Fruit fly (Drosophila melanogaster) whole organism, embryonic: ENCODE results near the gene CG14778.

Source experiments
- CG11085 ChIP-seq: fragments of 200-800 bp; sonication (Bioruptor generic); IDR thresholded peaks from 2 replicates; pipeline ENCODE4 v1.3.6; 2022; ENCODE audit warnings: missing biosample characterization, missing genetic modification characterization
- CG11560 ChIP-seq: fragments of 200-800 bp; sonication (Bioruptor generic); IDR thresholded peaks from 3 replicates; pipeline ENCODE4 v1.3.6; 2022; ENCODE audit warnings: missing biosample characterization, missing genetic modification characterization
- CG12236 ChIP-seq: fragments of 200-800 bp; sonication (Bioruptor generic); optimal IDR thresholded peaks from 2 replicates; lab custom pipeline; 2016; ENCODE audit warnings: missing biosample characterization, missing genetic modification characterization
- CG12659 ChIP-seq: fragments of 200-800 bp; sonication (Bioruptor generic); optimal IDR thresholded peaks from 3 replicates; lab custom pipeline; 2017; ENCODE audit warnings: mild to moderate bottlenecking, missing biosample characterization, missing genetic modification reagents, missing genetic modification characterization
- CG13287 ChIP-seq: fragments of 200-800 bp; sonication (Bioruptor generic); IDR thresholded peaks from 2 replicates; pipeline ENCODE4 v1.3.6; 2022; ENCODE audit warnings: missing biosample characterization, missing genetic modification characterization; ENCODE audit not compliant: partially characterized antibody
- CG13296 ChIP-seq: fragments of 200-800 bp; sonication (Bioruptor generic); optimal IDR thresholded peaks from 3 replicates; lab custom pipeline; 2018; ENCODE audit warnings: missing biosample characterization, mild to moderate bottlenecking, missing genetic modification characterization
- CG14441 ChIP-seq: fragments of 200-800 bp; sonication (Bioruptor generic); IDR thresholded peaks from 2 replicates; pipeline ENCODE4 v1.3.6; 2022; ENCODE audit warnings: missing biosample characterization, missing genetic modification characterization
- CG14965 ChIP-seq: fragments of 200-800 bp; sonication (Bioruptor generic); optimal IDR thresholded peaks from 2 replicates; lab custom pipeline; 2016; ENCODE audit warnings: missing biosample characterization, missing genetic modification characterization, borderline replicate concordance
- CG17361 ChIP-seq: fragments of 200-800 bp; sonication (Bioruptor generic); IDR thresholded peaks from 3 replicates; pipeline ENCODE4 v1.3.6; 2022; ENCODE audit warnings: missing biosample characterization, missing genetic modification characterization
- CG18599 ChIP-seq: fragments of 200-800 bp; sonication (Bioruptor generic); optimal IDR thresholded peaks from 3 replicates; lab custom pipeline; 2017; ENCODE audit warnings: missing biosample characterization, missing genetic modification characterization, mild to moderate bottlenecking, moderate library complexity, missing genetic modification reagents
- CG2116 ChIP-seq: fragments of 200-800 bp; sonication (Bioruptor generic); optimal IDR thresholded peaks from 3 replicates; lab custom pipeline; 2018; ENCODE audit warnings: missing biosample characterization, mild to moderate bottlenecking, missing genetic modification characterization
- CG30403 ChIP-seq: fragments of 200-800 bp; sonication (Bioruptor generic); optimal IDR thresholded peaks from 3 replicates; lab custom pipeline; 2016; ENCODE audit warnings: missing biosample characterization, missing genetic modification characterization
- CG6689 ChIP-seq: fragments of 200-800 bp; sonication (Bioruptor generic); IDR thresholded peaks from 2 replicates; pipeline ENCODE4 v1.3.6; 2022; ENCODE audit warnings: missing biosample characterization, missing genetic modification characterization
- CG9797 ChIP-seq: fragments of 200-800 bp; sonication (Bioruptor generic); optimal IDR thresholded peaks from 3 replicates; lab custom pipeline; 2018; ENCODE audit warnings: missing biosample characterization, mild to moderate bottlenecking, missing genetic modification characterization
- CHES-1-like ChIP-seq: fragments of 200-800 bp; sonication (Bioruptor generic); optimal IDR thresholded peaks from 2 replicates; lab custom pipeline; 2016; ENCODE audit warnings: missing biosample characterization, missing genetic modification characterization
- Deaf1 ChIP-seq: fragments of 200-800 bp; optimal IDR thresholded peaks from 3 replicates; lab custom pipeline; 2019; ENCODE audit warnings: missing biosample characterization, mild to moderate bottlenecking, missing genetic modification characterization, moderate library complexity
- Drgx ChIP-seq: fragments of 200-800 bp; sonication (Bioruptor generic); IDR thresholded peaks from 2 replicates; pipeline ENCODE4 v1.3.6; 2022; ENCODE audit warnings: missing biosample characterization, missing genetic modification characterization
- Gug ChIP-seq: fragments of 200-800 bp; sonication (Bioruptor generic); IDR thresholded peaks from 4 replicates; pipeline ENCODE4 v1.3.6; 2022; ENCODE audit warnings: missing biosample characterization, missing genetic modification characterization
- MBD-R2 ChIP-seq: fragments of 200-800 bp; sonication (Bioruptor generic); IDR thresholded peaks from 2 replicates; pipeline ENCODE4 v1.3.6; 2022; ENCODE audit warnings: missing biosample characterization, missing genetic modification characterization
- MESR4 ChIP-seq: fragments of 200-800 bp; sonication (Bioruptor generic); optimal IDR thresholded peaks from 2 replicates; lab custom pipeline; 2018; ENCODE audit warnings: missing biosample characterization, mild to moderate bottlenecking, missing genetic modification characterization, moderate library complexity
- Med ChIP-seq: fragments of 200-800 bp; sonication (Bioruptor generic); peaks from one replicate; lab custom pipeline; 2016; ENCODE audit warnings: missing biosample characterization, missing genetic modification characterization, mild to moderate bottlenecking, inconsistent platforms, moderate library complexity
- Oaz ChIP-seq: fragments of 200-800 bp; sonication (Bioruptor generic); IDR thresholded peaks from 2 replicates; pipeline ENCODE4 v1.3.6; 2022; ENCODE audit warnings: missing biosample characterization, missing genetic modification characterization
- Oli ChIP-seq: fragments of 200-800 bp; sonication (Bioruptor generic); optimal IDR thresholded peaks from 2 replicates; lab custom pipeline; 2018; ENCODE audit warnings: missing biosample characterization, mild to moderate bottlenecking, missing genetic modification characterization, moderate library complexity
- Pdp1 ChIP-seq, 2 experiments: fragments of 200-800 bp; sonication (Bioruptor generic); optimal IDR thresholded peaks; 3 replicates each; lab custom pipeline; 2016; ENCODE audit warnings: missing biosample characterization in 2 of 2, missing genetic modification characterization in 2 of 2, mild to moderate bottlenecking in 1 of 2, moderate library complexity in 1 of 2
- Spps ChIP-seq: fragments of 200-800 bp; sonication (Bioruptor generic); optimal IDR thresholded peaks from 2 replicates; lab custom pipeline; 2018; ENCODE audit warnings: missing biosample characterization, mild to moderate bottlenecking, missing genetic modification characterization
- Xrp1 ChIP-seq: fragments of 200-800 bp; sonication (Bioruptor generic); IDR thresholded peaks from 2 replicates; pipeline ENCODE4 v1.3.6; 2022; ENCODE audit warnings: missing biosample characterization, missing genetic modification characterization
- az2 ChIP-seq: fragments of 200-800 bp; sonication (Bioruptor generic); optimal IDR thresholded peaks from 3 replicates; lab custom pipeline; 2016; ENCODE audit warnings: missing biosample characterization, missing genetic modification characterization
- bowl ChIP-seq: fragments of 200-800 bp; sonication (Bioruptor generic); IDR thresholded peaks from 2 replicates; pipeline ENCODE4 v1.3.6; 2022; ENCODE audit warnings: missing biosample characterization, missing genetic modification characterization
- btn ChIP-seq: fragments of 200-800 bp; sonication (Bioruptor generic); optimal IDR thresholded peaks from 2 replicates; lab custom pipeline; 2016; ENCODE audit warnings: missing biosample characterization, missing genetic modification characterization
- cg ChIP-seq: fragments of 200-800 bp; sonication (Bioruptor generic); optimal IDR thresholded peaks from 3 replicates; lab custom pipeline; 2019; ENCODE audit warnings: missing biosample characterization, mild to moderate bottlenecking, missing genetic modification characterization, moderate library complexity
- corto ChIP-seq: fragments of 200-800 bp; sonication (Bioruptor generic); optimal IDR thresholded peaks from 2 replicates; lab custom pipeline; 2016; ENCODE audit warnings: missing biosample characterization, mild to moderate bottlenecking, missing genetic modification characterization, moderate library complexity
- crp ChIP-seq, 2 experiments: fragments of 200-800 bp; sonication (Bioruptor generic); optimal IDR thresholded peaks; 2 replicates in 1 of 2; 3 replicates in 1 of 2; lab custom pipeline; 2017; ENCODE audit warnings: missing biosample characterization in 2 of 2, missing genetic modification characterization in 2 of 2, mild to moderate bottlenecking in 1 of 2, moderate library complexity in 1 of 2
- gfzf ChIP-seq: fragments of 200-800 bp; sonication (Bioruptor generic); optimal IDR thresholded peaks from 2 replicates; lab custom pipeline; 2016; ENCODE audit warnings: missing biosample characterization, mild to moderate bottlenecking, missing genetic modification characterization, moderate library complexity
- insv ChIP-seq, 2 experiments: fragments of 200-800 bp; sonication (Bioruptor generic); optimal IDR thresholded peaks; 3 replicates each; lab custom pipeline; 2016 to 2018; ENCODE audit warnings: missing biosample characterization in 2 of 2, missing genetic modification characterization in 2 of 2
- lbe ChIP-seq: fragments of 200-800 bp; sonication (Bioruptor generic); optimal IDR thresholded peaks from 2 replicates; lab custom pipeline; 2016; ENCODE audit warnings: missing biosample characterization, mild to moderate bottlenecking, missing genetic modification characterization
- lola ChIP-seq, 3 experiments: fragments of >200 bp in 2 of 3; fragments of 200-800 bp in 1 of 3; sonication (Bioruptor generic) in 1 of 3; optimal IDR thresholded peaks; 2 replicates each; lab custom pipeline; 2017 to 2019; ENCODE audit warnings: missing biosample characterization in 3 of 3, missing genetic modification characterization in 3 of 3, mild to moderate bottlenecking in 1 of 3, moderate library complexity in 1 of 3
- maf-S ChIP-seq: fragments of 200-800 bp; sonication (Bioruptor generic); optimal IDR thresholded peaks from 2 replicates; lab custom pipeline; 2016; ENCODE audit warnings: missing biosample characterization, missing genetic modification characterization
- mld ChIP-seq: fragments of 200-800 bp; sonication (Bioruptor generic); IDR thresholded peaks from 3 replicates; pipeline ENCODE4 v1.3.6; 2022; ENCODE audit warnings: missing biosample characterization, missing genetic modification characterization; ENCODE audit not compliant: partially characterized antibody
- pzg ChIP-seq: fragments of 200-800 bp; sonication (Bioruptor generic); optimal IDR thresholded peaks from 3 replicates; lab custom pipeline; 2018; ENCODE audit warnings: missing biosample characterization, mild to moderate bottlenecking, missing genetic modification characterization, moderate library complexity
- row ChIP-seq: fragments of 200-800 bp; sonication (Bioruptor generic); IDR thresholded peaks from 3 replicates; pipeline ENCODE4 v1.3.6; 2022; ENCODE audit warnings: missing biosample characterization, missing genetic modification characterization
- sens ChIP-seq: fragments of 200-800 bp; sonication (Bioruptor generic); peaks from one replicate; lab custom pipeline; 2016; ENCODE audit warnings: missing biosample characterization, missing genetic modification characterization
- slbo ChIP-seq: fragments of 200-800 bp; sonication (Bioruptor generic); IDR thresholded peaks from 2 replicates; pipeline ENCODE4 v1.3.6; 2022; ENCODE audit warnings: missing biosample characterization, missing genetic modification characterization
- sr ChIP-seq: fragments of 200-800 bp; sonication (Bioruptor generic); IDR thresholded peaks from 3 replicates; pipeline ENCODE4 v1.3.6; 2022; ENCODE audit warnings: missing biosample characterization, missing genetic modification characterization
- tgo ChIP-seq: fragments of 200-800 bp; sonication (Bioruptor generic); IDR thresholded peaks from 3 replicates; pipeline ENCODE4 v1.3.6; 2022; ENCODE audit warnings: missing biosample characterization, missing genetic modification characterization
- trem ChIP-seq: fragments of 200-800 bp; optimal IDR thresholded peaks from 3 replicates; lab custom pipeline; 2019; ENCODE audit warnings: missing biosample characterization, mild to moderate bottlenecking, missing genetic modification characterization, moderate library complexity
- twi ChIP-seq: fragments of 200-800 bp; optimal IDR thresholded peaks from 2 replicates; lab custom pipeline; 2019; ENCODE audit warnings: missing biosample characterization, mild to moderate bottlenecking, missing genetic modification characterization, moderate library complexity
- unpg ChIP-seq: fragments of 200-800 bp; sonication (Bioruptor generic); optimal IDR thresholded peaks from 3 replicates; lab custom pipeline; 2018; ENCODE audit warnings: missing biosample characterization, mild to moderate bottlenecking, missing genetic modification characterization, moderate library complexity

CG14778 gene

dm6 chrX:1464033-1464432 is 3.3 kb upstream of the CG14778 start, which contains the start of gene Ns3 (continued):
- TF ChIP-seq unpg (GFP tag; lab: Kevin White, UChicago) (no peak), lola (GFP tag; optimal IDR thresholded peaks at IDR 0.05; lab: Kevin White, UChicago) (no peak), pzg (peak; percentile 87), mld (peak; percentile 77; the same call in 2 of the 3 replicates), maf-S (GFP tag; lab: Kevin White, UChicago) (no peak), Oli (no peak), cg (GFP tag; lab: Kevin White, UChicago) (peak; percentile 1), corto (GFP tag; lab: Kevin White, UChicago) (no peak), btn (GFP tag; lab: Kevin White, UChicago) (no peak), Deaf1 (tag; lab: Kevin White, UChicago) (no peak), CG13287 (GFP tag; lab: Robert Waterston, UW) (peak; percentile 95), insv (GFP tag; optimal IDR thresholded peaks at IDR 0.05; lab: Kevin White, UChicago) (no peak), CG18599 (no peak)

- TF ChIP-seq row (GFP tag; lab: Robert Waterston, UW) (peak; percentile 42; the same call in 2 of the 3 replicates), Spps (tag; lab: Kevin White, UChicago) (no peak), CG14441 (0 out of 2 replicates have a peak, but pooled peaks have one; percentile 32), tgo (GFP tag; lab: Robert Waterston, UW) (0 out of 3 replicates have a peak, but pooled peaks have one; percentile 16), lbe (peak; percentile 24), Oaz (0 out of 2 replicates have a peak, but pooled peaks have one; percentile 15), CG12659 (GFP tag; lab: Kevin White, UChicago) (peak; percentile 8), sr (GFP tag; lab: Robert Waterston, UW) (0 out of 3 replicates have a peak, but pooled peaks have one; percentile 7), twi (tag; lab: Kevin White, UChicago) (no peak), CG30403 (GFP tag; lab: Kevin White, UChicago) (peak; percentile 9), CG11085 (no peak), gfzf (GFP tag; lab: Kevin White, UChicago) (peak; percentile 66), MBD-R2 (peak; percentile 63), CG11560 (tag; lab: Robert Waterston, UW) (no peak), Pdp1 (GFP tag; optimal IDR thresholded peaks at IDR 0.05; lab: Kevin White, UChicago) (peak in 1 of 2 experiments; percentile 5), Gug (GFP tag; lab: Robert Waterston, UW) (peak; percentile 10; the same call in 1 of the 4 replicates), sens (GFP tag; lab: Kevin White, UChicago) (peak; percentile 63), pzg (peak; percentile 12), CG17361 (GFP tag; lab: Robert Waterston, UW) (0 out of 3 replicates have a peak, but pooled peaks have one; percentile 9), Drgx (GFP tag; lab: Robert Waterston, UW) (peak; percentile 54; the same call in 1 of the 2 replicates), CG12236 (no peak), az2 (peak; percentile 9), bowl (GFP tag; lab: Robert Waterston, UW) (no peak), trem (tag; lab: Kevin White, UChicago) (peak; percentile 17), slbo (GFP tag; lab: Robert Waterston, UW) (peak; percentile 51; the same call in 1 of the 2 replicates), Xrp1 (GFP tag; lab: Robert Waterston, UW) (peak; percentile 37; the same call in 1 of the 2 replicates), CG6689 (no peak), CG14965 (GFP tag; lab: Kevin White, UChicago) (no peak), crp (GFP tag; optimal IDR thresholded peaks at IDR 0.05; lab: Kevin White, UChicago) (peak in 1 of 2 experiments; percentile 67), CG2116 (GFP tag; lab: Kevin White, UChicago) (peak; percentile 15), Med (GFP tag; lab: Kevin White, UChicago) (peak; percentile 64), CG13296 (no peak), CHES-1-like (GFP tag; lab: Kevin White, UChicago) (peak; percentile 17), MESR4 (peak; percentile 60), CG9797 (GFP tag; lab: Kevin White, UChicago) (peak; percentile 7)
Observed at dm6 chrX:1465707-1466504, 1.4 kb upstream of the CG14778 start, which contains the start of the genes O-fut2 and CG14777. O-fut2 (minus strand) TSS chrX:1465996. CG14777 (plus strand) TSS chrX:1466134.
